Worm (Caenorhabditis elegans) whole organism, young adult: ENCODE measurements around the gene rpia-1.

Source experiments
- B0261.1 ChIP-seq: sonication (generic microtip); optimal IDR thresholded peaks from 2 replicates; lab custom pipeline; 2016; ENCODE audit warnings: mild to moderate bottlenecking, missing genetic modification characterization, moderate library complexity, missing compliant biosample characterization
- C06A6.2 ChIP-seq: fragments of 200-800 bp; sonication (Bioruptor generic); conservative IDR thresholded peaks from 2 replicates; pipeline ENCODE4 v1.3.6; 2022; ENCODE audit warnings: missing genetic modification characterization, missing compliant biosample characterization
- F10E7.11 ChIP-seq: sonication (generic microtip); optimal IDR thresholded peaks from 2 replicates; lab custom pipeline; 2017; ENCODE audit warnings: mild to moderate bottlenecking, missing genetic modification characterization, moderate library complexity, missing compliant biosample characterization
- F23B12.7 ChIP-seq: sonication (generic microtip); optimal IDR thresholded peaks from 2 replicates; lab custom pipeline; 2017; ENCODE audit warnings: missing genetic modification characterization, mild to moderate bottlenecking, missing compliant biosample characterization, antibody characterized with exemption, moderate library complexity; ENCODE audit not compliant: insufficient read depth
- F33H1.4 ChIP-seq: fragments of 200-800 bp; sonication (Bioruptor generic); IDR thresholded peaks from 2 replicates; pipeline ENCODE4 v1.3.6; 2022; ENCODE audit warnings: missing genetic modification reagents, missing genetic modification characterization, missing compliant biosample characterization
- F37B4.10 ChIP-seq: fragments of 200-800 bp; sonication (Bioruptor generic); IDR thresholded peaks from 2 replicates; pipeline ENCODE4 v1.3.6; 2022; ENCODE audit warnings: missing genetic modification characterization, missing compliant biosample characterization
- F39B2.1 ChIP-seq: fragments of 200-800 bp; sonication (Bioruptor generic); IDR thresholded peaks from 2 replicates; pipeline ENCODE4 v1.3.6; 2022; ENCODE audit warnings: missing genetic modification reagents, missing genetic modification characterization, missing compliant biosample characterization
- F57A8.1 ChIP-seq: fragments of 200-800 bp; sonication (Bioruptor generic); optimal IDR thresholded peaks from 2 replicates; lab custom pipeline; 2018; ENCODE audit warnings: mild to moderate bottlenecking, missing genetic modification characterization, moderate library complexity, missing compliant biosample characterization
- K12H6.12 ChIP-seq: fragments of 200-800 bp; sonication (Bioruptor generic); optimal IDR thresholded peaks from 2 replicates; lab custom pipeline; 2018; ENCODE audit warnings: mild to moderate bottlenecking, missing genetic modification characterization, missing compliant biosample characterization
- Y53G8AR.9 ChIP-seq: fragments of 200-800 bp; sonication (Bioruptor generic); conservative IDR thresholded peaks from 2 replicates; pipeline ENCODE4 v1.3.6; 2022; ENCODE audit warnings: missing genetic modification reagents, missing genetic modification characterization, missing compliant biosample characterization
- akir-1 ChIP-seq: fragments of 200-800 bp; sonication (Bioruptor generic); optimal IDR thresholded peaks from 2 replicates; lab custom pipeline; 2018; ENCODE audit warnings: mild to moderate bottlenecking, missing genetic modification characterization, moderate library complexity, missing compliant biosample characterization
- aptf-2 ChIP-seq: fragments of 200-800 bp; sonication (Bioruptor generic); conservative IDR thresholded peaks from 2 replicates; pipeline ENCODE4 v1.3.6; 2022; ENCODE audit warnings: missing genetic modification reagents, missing genetic modification characterization, missing compliant biosample characterization
- athp-1 ChIP-seq: sonication (generic microtip); optimal IDR thresholded peaks from 2 replicates; lab custom pipeline; 2017; ENCODE audit warnings: mild to moderate bottlenecking, missing genetic modification characterization, missing compliant biosample characterization
- attf-5 ChIP-seq: fragments of 200-800 bp; sonication (Bioruptor generic); optimal IDR thresholded peaks from 2 replicates; lab custom pipeline; 2018; ENCODE audit warnings: mild to moderate bottlenecking, missing genetic modification characterization, missing compliant biosample characterization
- bed-1 ChIP-seq: fragments of 200-800 bp; sonication (Bioruptor generic); IDR thresholded peaks from 2 replicates; pipeline ENCODE4 v1.3.6; 2022; ENCODE audit warnings: missing genetic modification reagents, missing genetic modification characterization, missing compliant biosample characterization
- bed-2 ChIP-seq: fragments of 200-800 bp; sonication (Bioruptor generic); IDR thresholded peaks from 2 replicates; pipeline ENCODE4 v1.3.6; 2022; ENCODE audit warnings: missing genetic modification reagents, missing genetic modification characterization, missing compliant biosample characterization
- cebp-1 ChIP-seq, 2 experiments: fragments of 200-800 bp in 1 of 2; sonication (Bioruptor generic) in 1 of 2; sonication (generic microtip) in 1 of 2; IDR thresholded peaks in 1 of 2; optimal IDR thresholded peaks in 1 of 2; 2 replicates each; pipeline versions ENCODE4 v1.3.6 to Lab custom; 2017 to 2022; ENCODE audit warnings: missing compliant biosample characterization in 2 of 2, missing genetic modification characterization in 2 of 2, mild to moderate bottlenecking in 1 of 2, missing genetic modification reagents in 1 of 2, moderate library complexity in 1 of 2
- cebp-2 ChIP-seq: fragments of 200-800 bp; sonication (Bioruptor generic); IDR thresholded peaks from 2 replicates; pipeline ENCODE4 v1.3.6; 2022; ENCODE audit warnings: missing genetic modification characterization, missing compliant biosample characterization
- ceh-100 ChIP-seq: fragments of 200-800 bp; sonication (Bioruptor generic); IDR thresholded peaks from 2 replicates; pipeline ENCODE4 v1.3.6; 2022; ENCODE audit warnings: missing genetic modification reagents, missing genetic modification characterization, missing compliant biosample characterization
- ceh-27 ChIP-seq: fragments of 200-800 bp; sonication (Bioruptor generic); optimal IDR thresholded peaks from 2 replicates; lab custom pipeline; 2018; ENCODE audit warnings: mild to moderate bottlenecking, missing genetic modification characterization, moderate library complexity, missing compliant biosample characterization
- ceh-91 ChIP-seq: fragments of 200-800 bp; sonication (Bioruptor generic); IDR thresholded peaks from 2 replicates; pipeline ENCODE4 v1.3.6; 2022; ENCODE audit warnings: missing genetic modification reagents, missing genetic modification characterization, missing compliant biosample characterization
- chd-7 ChIP-seq: sonication (generic microtip); optimal IDR thresholded peaks from 2 replicates; lab custom pipeline; 2016; ENCODE audit warnings: mild to moderate bottlenecking, missing genetic modification characterization, moderate library complexity, missing compliant biosample characterization
- dox-1 ChIP-seq: fragments of 200-800 bp; sonication (Bioruptor generic); IDR thresholded peaks from 2 replicates; pipeline ENCODE4 v1.3.6; 2022; ENCODE audit warnings: missing genetic modification reagents, missing genetic modification characterization, missing compliant biosample characterization
- dpl-1 ChIP-seq: fragments of 150-350 bp; optimal IDR thresholded peaks from 2 replicates; lab custom pipeline; 2014; ENCODE audit warnings: missing biosample characterization, missing genetic modification reagents, missing genetic modification characterization
- efl-1 ChIP-seq: fragments of 150-350 bp; optimal IDR thresholded peaks from 2 replicates; lab custom pipeline; 2014; ENCODE audit warnings: missing biosample characterization, missing genetic modification reagents, missing genetic modification characterization
- gei-17 ChIP-seq: fragments of 200-800 bp; sonication (Bioruptor generic); optimal IDR thresholded peaks from 2 replicates; lab custom pipeline; 2018; ENCODE audit warnings: mild to moderate bottlenecking, missing genetic modification characterization, missing compliant biosample characterization
- him-1 ChIP-seq: sonication (generic microtip); optimal IDR thresholded peaks from 2 replicates; lab custom pipeline; 2016; ENCODE audit warnings: missing genotype, missing genetic modification reagents, missing genetic modification characterization, missing compliant biosample characterization
- lin-26 ChIP-seq: fragments of 200-800 bp; sonication (Bioruptor generic); IDR thresholded peaks from 2 replicates; pipeline ENCODE4 v1.3.6; 2022; ENCODE audit warnings: missing genetic modification reagents, missing genetic modification characterization, missing compliant biosample characterization
- lin-40 ChIP-seq: sonication (generic microtip); optimal IDR thresholded peaks from 2 replicates; lab custom pipeline; 2016; ENCODE audit warnings: missing genetic modification characterization, mild to moderate bottlenecking, missing compliant biosample characterization, missing genotype, missing genetic modification reagents
- madf-8 ChIP-seq: fragments of 200-800 bp; sonication (Bioruptor generic); conservative IDR thresholded peaks from 2 replicates; pipeline ENCODE4 v1.3.6; 2022; ENCODE audit warnings: missing genetic modification reagents, missing genetic modification characterization, missing compliant biosample characterization
- mcd-1 ChIP-seq: fragments of 200-800 bp; sonication (Bioruptor generic); IDR thresholded peaks from 2 replicates; pipeline ENCODE4 v1.3.6; 2022; ENCODE audit warnings: missing genetic modification reagents, missing genetic modification characterization, missing compliant biosample characterization
- mel-28 ChIP-seq: sonication (generic microtip); optimal IDR thresholded peaks from 2 replicates; lab custom pipeline; 2016; ENCODE audit warnings: borderline replicate concordance, mild to moderate bottlenecking, missing genetic modification characterization, missing compliant biosample characterization
- mes-4 ChIP-seq: sonication (generic microtip); optimal IDR thresholded peaks from 2 replicates; lab custom pipeline; 2016; ENCODE audit warnings: missing genotype, missing genetic modification characterization, missing compliant biosample characterization
- mxl-1 ChIP-seq: sonication (generic microtip); optimal IDR thresholded peaks from 2 replicates; lab custom pipeline; 2016; ENCODE audit warnings: missing genetic modification characterization, missing compliant biosample characterization
- nfya-1 ChIP-seq: sonication (generic microtip); optimal IDR thresholded peaks from 2 replicates; lab custom pipeline; 2017; ENCODE audit warnings: antibody characterized with exemption, missing compliant biosample characterization, missing genetic modification characterization, borderline replicate concordance; ENCODE audit not compliant: insufficient read depth
- nfya-2 ChIP-seq: fragments of 200-800 bp; sonication (Bioruptor generic); IDR thresholded peaks from 2 replicates; pipeline ENCODE4 v1.3.6; 2022; ENCODE audit warnings: missing genetic modification reagents, missing genetic modification characterization, missing compliant biosample characterization
- nfyb-1 ChIP-seq: fragments of 200-800 bp; sonication (Bioruptor generic); IDR thresholded peaks from 2 replicates; pipeline ENCODE4 v1.3.6; 2022; ENCODE audit warnings: missing genetic modification reagents, missing genetic modification characterization, missing compliant biosample characterization
- nhr-120 ChIP-seq: fragments of 200-800 bp; sonication (Bioruptor generic); IDR thresholded peaks from 2 replicates; pipeline ENCODE4 v1.3.6; 2022; ENCODE audit warnings: missing genetic modification characterization, missing compliant biosample characterization
- nhr-179 ChIP-seq: sonication (generic microtip); optimal IDR thresholded peaks from 2 replicates; lab custom pipeline; 2016; ENCODE audit warnings: mild to moderate bottlenecking, missing genetic modification characterization, missing compliant biosample characterization
- nhr-80 ChIP-seq: sonication (generic microtip); optimal IDR thresholded peaks from 2 replicates; lab custom pipeline; 2016; ENCODE audit warnings: missing genetic modification characterization, missing compliant biosample characterization
- rec-8 ChIP-seq, 2 experiments: sonication (generic microtip); optimal IDR thresholded peaks; 2 replicates each; lab custom pipeline; 2016; ENCODE audit warnings: mild to moderate bottlenecking in 2 of 2, missing genetic modification characterization in 2 of 2, missing genetic modification reagents in 2 of 2, missing genotype in 2 of 2, missing biosample characterization in 1 of 2, missing compliant biosample characterization in 1 of 2, moderate library complexity in 1 of 2
- sdz-38 ChIP-seq: sonication (generic microtip); optimal IDR thresholded peaks from 2 replicates; lab custom pipeline; 2016; ENCODE audit warnings: missing genotype, missing genetic modification characterization, missing compliant biosample characterization
- sea-2 ChIP-seq: fragments of 200-800 bp; sonication (Bioruptor generic); IDR thresholded peaks from 2 replicates; pipeline ENCODE4 v1.3.6; 2022; ENCODE audit warnings: missing genetic modification characterization, missing compliant biosample characterization
- snpc-3.4 ChIP-seq: sonication (generic microtip); optimal IDR thresholded peaks from 2 replicates; lab custom pipeline; 2017; ENCODE audit warnings: missing genetic modification characterization, mild to moderate bottlenecking, missing compliant biosample characterization, antibody characterized with exemption, moderate library complexity, missing genotype, missing genetic modification reagents
- sptf-2 ChIP-seq: fragments of 200-800 bp; sonication (Bioruptor generic); optimal IDR thresholded peaks from 2 replicates; lab custom pipeline; 2018; ENCODE audit warnings: mild to moderate bottlenecking, missing genetic modification characterization, missing compliant biosample characterization
- tlf-1 ChIP-seq: fragments of 200-800 bp; sonication (Bioruptor generic); optimal IDR thresholded peaks from 2 replicates; lab custom pipeline; 2018; ENCODE audit warnings: mild to moderate bottlenecking, missing genetic modification characterization, missing compliant biosample characterization
- ztf-28 ChIP-seq: fragments of 200-800 bp; sonication (Bioruptor generic); IDR thresholded peaks from 2 replicates; pipeline ENCODE4 v1.3.6; 2022; ENCODE audit warnings: missing genetic modification reagents, missing genetic modification characterization, missing compliant biosample characterization
- ztf-6 ChIP-seq: fragments of 200-800 bp; sonication (Bioruptor generic); IDR thresholded peaks from 2 replicates; pipeline ENCODE4 v1.3.6; 2022; ENCODE audit warnings: missing genetic modification reagents, missing genetic modification characterization, missing compliant biosample characterization

rpia-1 gene

DNA sequence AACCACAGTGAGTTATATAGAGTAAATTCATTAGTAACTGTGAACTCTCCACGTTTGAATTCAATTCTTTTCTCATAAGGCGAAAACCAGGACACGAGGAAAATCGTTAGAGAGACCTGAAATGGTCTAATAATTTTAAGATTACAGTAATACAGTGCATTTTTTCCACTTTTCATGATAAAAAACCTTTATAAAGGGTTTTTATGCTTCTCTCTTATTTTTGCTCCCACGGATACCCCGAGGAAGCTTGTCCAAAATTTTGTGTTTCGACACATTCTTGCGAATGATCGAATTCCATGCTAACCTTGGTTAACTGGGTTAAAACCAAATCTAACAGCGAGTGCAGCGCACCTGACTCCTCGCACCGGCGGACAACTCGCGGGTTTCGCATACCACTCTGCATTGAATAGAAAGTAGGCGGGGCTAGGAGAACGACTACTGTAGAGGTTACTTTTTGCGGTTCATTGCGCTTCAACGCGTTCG, 17.3 kb downstream of the rpia-1 start:
- TF ChIP-seq tlf-1: peak; percentile 31
- no peak for TF ChIP-seq F10E7.11 (tag; lab: Kevin White, UChicago)
- peak in 1 of 2 experiments; percentile 49 for TF ChIP-seq rec-8 (tag; optimal IDR thresholded peaks at IDR 0.05; lab: Kevin White, UChicago)
- TF ChIP-seq F23B12.7 (tag; lab: Kevin White, UChicago): no peak
- TF ChIP-seq nhr-80 (tag; lab: Kevin White, UChicago): no peak
- TF ChIP-seq nfya-2 (GFP tag; lab: Robert Waterston, UW): no peak
- TF ChIP-seq mel-28 (tag; lab: Kevin White, UChicago): no peak
- peak; percentile 45; the same call in 1 of the 2 replicates for TF ChIP-seq lin-26 (GFP tag; lab: Robert Waterston, UW)
- TF ChIP-seq B0261.1 (tag; lab: Kevin White, UChicago): no peak
- TF ChIP-seq dox-1: peak; percentile 80
- no peak for TF ChIP-seq nhr-179 (tag; lab: Kevin White, UChicago)
- no peak for TF ChIP-seq mes-4
- TF ChIP-seq gei-17: no peak
- TF ChIP-seq nfya-1 (tag; lab: Kevin White, UChicago): no peak
- no peak for TF ChIP-seq aptf-2 (GFP tag; lab: Robert Waterston, UW)
- no peak for TF ChIP-seq akir-1 (GFP tag; lab: Kevin White, UChicago)
- no peak for TF ChIP-seq cebp-2
- no peak for TF ChIP-seq K12H6.12 (tag; lab: Kevin White, UChicago)
- TF ChIP-seq nfyb-1 (GFP tag; lab: Robert Waterston, UW): peak; percentile 72
- no peak for TF ChIP-seq ztf-6 (GFP tag; lab: Robert Waterston, UW)
- no peak for TF ChIP-seq chd-7 (tag; lab: Kevin White, UChicago)
- peak; percentile 31; the same call in 1 of the 2 replicates for TF ChIP-seq madf-8 (GFP tag; lab: Robert Waterston, UW)
- peak; percentile 91 for TF ChIP-seq snpc-3.4 (tag; lab: Kevin White, UChicago)
- no peak for TF ChIP-seq nhr-120 (GFP tag; lab: Robert Waterston, UW)
- 0 out of 2 replicates have a peak, but pooled peaks have one; percentile 14 for TF ChIP-seq ztf-28 (GFP tag; lab: Robert Waterston, UW)
- 0 out of 2 replicates have a peak, but pooled peaks have one; percentile 18 for TF ChIP-seq ceh-91 (GFP tag; lab: Robert Waterston, UW)
- no peak for TF ChIP-seq F37B4.10 (GFP tag; lab: Robert Waterston, UW)
- no peak for TF ChIP-seq attf-5 (GFP tag; lab: Kevin White, UChicago)
- TF ChIP-seq him-1 (tag; lab: Kevin White, UChicago): peak; percentile 62
- TF ChIP-seq C06A6.2 (GFP tag; lab: Robert Waterston, UW): no peak
- no peak for TF ChIP-seq lin-40 (tag; lab: Kevin White, UChicago)
- TF ChIP-seq sdz-38 (tag; lab: Kevin White, UChicago): no peak
- no peak for TF ChIP-seq ceh-27 (GFP tag; lab: Kevin White, UChicago)
- peak; percentile 55 for TF ChIP-seq mcd-1 (GFP tag; lab: Robert Waterston, UW)
- TF ChIP-seq bed-2 (GFP tag; lab: Robert Waterston, UW): no peak
- TF ChIP-seq sptf-2 (GFP tag; lab: Kevin White, UChicago): no peak
- no peak for TF ChIP-seq dpl-1 (GFP tag; lab: Kevin White, UChicago)
- TF ChIP-seq Y53G8AR.9 (GFP tag; lab: Robert Waterston, UW): peak; percentile 51; the same call in 1 of the 2 replicates
- TF ChIP-seq cebp-1 (GFP tag; IDR thresholded peaks at IDR 0.05; lab: Robert Waterston, UW): no peak
- TF ChIP-seq cebp-1 (tag; optimal IDR thresholded peaks at IDR 0.05; lab: Kevin White, UChicago): no peak
- TF ChIP-seq ceh-100: 0 out of 2 replicates have a peak, but pooled peaks have one; percentile 9
- TF ChIP-seq bed-1 (GFP tag; lab: Robert Waterston, UW): no peak
- TF ChIP-seq F39B2.1 (GFP tag; lab: Robert Waterston, UW): 0 out of 2 replicates have a peak, but pooled peaks have one; percentile 64
- no peak for TF ChIP-seq mxl-1 (tag; lab: Kevin White, UChicago)
- TF ChIP-seq F33H1.4: peak; percentile 51
- peak; percentile 28 for TF ChIP-seq athp-1 (tag; lab: Kevin White, UChicago)
- no peak for TF ChIP-seq sea-2 (GFP tag; lab: Robert Waterston, UW)
- no peak for TF ChIP-seq F57A8.1 (GFP tag; lab: Kevin White, UChicago)
- TF ChIP-seq efl-1 (GFP tag; lab: Kevin White, UChicago): no peak
